Worm (Caenorhabditis elegans): ENCODE data around the gene F20D12.7.

DNA sequence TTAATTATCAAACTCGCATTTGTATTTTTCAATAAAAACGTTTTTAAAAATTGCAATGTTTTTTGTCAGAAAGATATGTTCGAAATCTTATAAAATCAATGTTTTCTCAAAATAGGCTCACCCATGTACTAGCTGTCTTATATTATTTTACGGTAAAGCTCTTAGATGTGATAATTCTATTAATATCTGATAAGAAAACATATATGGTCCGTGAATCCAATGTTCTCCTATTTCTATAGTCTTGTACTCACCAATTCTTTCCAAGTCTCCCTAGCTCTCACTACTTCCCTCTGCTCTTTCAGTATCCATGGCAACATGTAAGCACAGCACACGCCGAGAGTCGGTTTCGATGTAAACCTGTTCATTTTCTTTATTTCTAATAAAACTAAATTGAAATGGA lies 5.0 kb downstream of the F20D12.7 start, which contains the start of gene bbs-2:
- TF ChIP-seq ama-1 (optimal IDR thresholded peaks at IDR 0.05) (no peak), ref-2 (tag; optimal IDR thresholded peaks at IDR 0.05) (no peak), ztf-16 (tag; optimal IDR thresholded peaks at IDR 0.05) (no peak), ceh-14 (tag; optimal IDR thresholded peaks at IDR 0.05) (no peak), hlh-30 (tag; optimal IDR thresholded peaks at IDR 0.05; ENCODE audit: insufficient read depth) (no peak), sox-2 (GFP tag; IDR thresholded peaks at IDR 0.05) (no peak), F13H6.1 (tag; optimal IDR thresholded peaks at IDR 0.05) (no peak), pqm-1 (tag; optimal IDR thresholded peaks at IDR 0.05) (no peak), ceh-24 (tag; optimal IDR thresholded peaks at IDR 0.05) (no peak), mec-3 (tag; optimal IDR thresholded peaks at IDR 0.05; ENCODE audit: borderline replicate concordance) (no peak)

All from whole organism, late embryonic.